Fruit fly (Drosophila melanogaster) whole organism, embryonic: ENCODE measurements around the gene nst.

Experiments used
- CG17612 ChIP-seq: fragments of 200-800 bp; sonication (Bioruptor generic); IDR thresholded peaks from 2 replicates; pipeline ENCODE4 v1.3.6; 2022; ENCODE audit warnings: missing biosample characterization, missing genetic modification characterization
- CG3838 ChIP-seq: fragments of 200-800 bp; sonication (Bioruptor generic); optimal IDR thresholded peaks from 3 replicates; lab custom pipeline; 2016; ENCODE audit warnings: missing biosample characterization, missing genetic modification characterization
- Dfd ChIP-seq, 2 experiments: fragments of >200 bp; optimal IDR thresholded peaks; 2 replicates each; lab custom pipeline; 2017; ENCODE audit warnings: missing biosample characterization in 2 of 2, missing genetic modification characterization in 2 of 2
- Drgx ChIP-seq: fragments of 200-800 bp; sonication (Bioruptor generic); IDR thresholded peaks from 2 replicates; pipeline ENCODE4 v1.3.6; 2022; ENCODE audit warnings: missing biosample characterization, missing genetic modification characterization
- NfI ChIP-seq: fragments of 200-800 bp; sonication (Bioruptor generic); optimal IDR thresholded peaks from 3 replicates; lab custom pipeline; 2018; ENCODE audit warnings: missing biosample characterization, mild to moderate bottlenecking, missing genetic modification characterization, moderate library complexity
- az2 ChIP-seq: fragments of 200-800 bp; sonication (Bioruptor generic); optimal IDR thresholded peaks from 3 replicates; lab custom pipeline; 2016; ENCODE audit warnings: missing biosample characterization, missing genetic modification characterization
- cwo ChIP-seq: fragments of 200-800 bp; sonication (Bioruptor generic); optimal IDR thresholded peaks from 3 replicates; lab custom pipeline; 2017; ENCODE audit warnings: missing biosample characterization, missing genetic modification characterization, mild to moderate bottlenecking, moderate library complexity, missing genetic modification reagents
- ham ChIP-seq: fragments of 200-800 bp; sonication (Bioruptor generic); IDR thresholded peaks from 2 replicates; pipeline ENCODE4 v1.3.6; 2022; ENCODE audit warnings: missing biosample characterization, missing genetic modification characterization
- insv ChIP-seq, 2 experiments: fragments of 200-800 bp; sonication (Bioruptor generic); optimal IDR thresholded peaks; 3 replicates each; lab custom pipeline; 2016 to 2018; ENCODE audit warnings: missing biosample characterization in 2 of 2, missing genetic modification characterization in 2 of 2

DNA sequence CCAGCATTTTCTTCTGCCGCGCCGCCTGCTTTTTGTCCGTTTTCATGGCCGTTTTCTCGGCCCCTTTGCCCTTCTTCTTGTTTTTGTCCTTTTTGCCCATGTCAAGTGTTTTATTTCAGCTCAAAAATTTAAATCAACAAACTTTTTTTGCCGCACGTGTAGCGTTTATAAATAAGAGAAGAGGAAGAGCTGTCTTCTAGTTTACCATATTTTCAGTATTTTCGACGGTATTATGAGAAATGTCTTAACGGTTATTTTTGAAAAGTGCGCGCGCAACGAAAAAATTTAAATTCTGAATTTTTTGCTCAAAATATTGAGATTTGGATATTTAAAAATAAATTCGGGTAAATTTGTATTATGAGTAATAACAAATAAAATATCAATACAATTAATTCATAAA, 7.2 kb upstream of the nst start, which contains the start of gene CG4069:
- TF ChIP-seq CG17612 (no peak), Drgx (GFP tag; lab: Robert Waterston, UW) (no peak), Dfd (GFP tag; optimal IDR thresholded peaks at IDR 0.05; lab: Kevin White, UChicago) (no peak), NfI (GFP tag; lab: Kevin White, UChicago) (no peak), cwo (GFP tag; lab: Kevin White, UChicago) (peak; percentile 85), CG3838 (GFP tag; lab: Kevin White, UChicago) (no peak), az2 (GFP tag; lab: Kevin White, UChicago) (no peak), ham (no peak), insv (GFP tag; optimal IDR thresholded peaks at IDR 0.05; lab: Kevin White, UChicago) (no peak)
